Worm (Caenorhabditis elegans): Measurements from ENCODE around the gene Y57A10A.2.
A peak's percentile ranks its signal among the peaks of the same experiment; 100 is the strongest.

Y57A10A.2 gene

DNA sequence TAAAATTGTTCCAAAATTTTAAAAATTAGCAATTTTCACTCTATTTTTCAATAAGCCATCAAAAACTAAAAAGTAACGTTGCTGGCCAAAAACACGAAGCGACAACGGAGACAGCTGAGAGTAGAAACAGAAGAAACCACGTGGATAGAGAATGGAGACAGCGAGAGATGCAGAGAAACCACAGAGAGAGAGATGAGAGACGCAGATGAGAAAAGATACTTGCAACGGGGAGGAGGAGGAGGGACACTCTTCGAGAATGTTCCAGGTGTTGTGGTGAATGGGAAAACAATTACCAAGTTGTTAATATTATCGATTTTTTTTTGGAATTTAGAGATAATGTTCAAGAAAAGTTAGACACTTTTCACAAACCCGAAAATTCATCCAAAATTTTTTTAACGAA is 45.1 kb upstream of the Y57A10A.2 start (continued):
- TF ChIP-seq nhr-11 (tag; optimal IDR thresholded peaks at IDR 0.05): no peak
- TF ChIP-seq unc-42 (tag; optimal IDR thresholded peaks at IDR 0.05): peak; percentile 74
- TF ChIP-seq che-1 (tag; optimal IDR thresholded peaks at IDR 0.05): no peak
- peak; percentile 40 for TF ChIP-seq elt-2 (tag; optimal IDR thresholded peaks at IDR 0.05)
- TF ChIP-seq elt-4 (tag; optimal IDR thresholded peaks at IDR 0.05): no peak
- no peak for TF ChIP-seq ceh-24 (tag; optimal IDR thresholded peaks at IDR 0.05)
- TF ChIP-seq ceh-48 (tag; optimal IDR thresholded peaks at IDR 0.05): peak; percentile 85
- TF ChIP-seq tbx-7 (tag; optimal IDR thresholded peaks at IDR 0.05): peak; percentile 20
- TF ChIP-seq ets-4 (tag; optimal IDR thresholded peaks at IDR 0.05): peak; percentile 69
- TF ChIP-seq K02D7.2 (tag; optimal IDR thresholded peaks at IDR 0.05): no peak
- no peak for TF ChIP-seq hlh-6 (tag; optimal IDR thresholded peaks at IDR 0.05)
- TF ChIP-seq pros-1 (tag; optimal IDR thresholded peaks at IDR 0.05): peak; percentile 65
- peak; percentile 70 for TF ChIP-seq ceh-14 (tag; optimal IDR thresholded peaks at IDR 0.05)
- TF ChIP-seq rnt-1 (tag; optimal IDR thresholded peaks at IDR 0.05): peak; percentile 99
- peak; percentile 77 for TF ChIP-seq ceh-18 (tag; optimal IDR thresholded peaks at IDR 0.05)

DNA sequence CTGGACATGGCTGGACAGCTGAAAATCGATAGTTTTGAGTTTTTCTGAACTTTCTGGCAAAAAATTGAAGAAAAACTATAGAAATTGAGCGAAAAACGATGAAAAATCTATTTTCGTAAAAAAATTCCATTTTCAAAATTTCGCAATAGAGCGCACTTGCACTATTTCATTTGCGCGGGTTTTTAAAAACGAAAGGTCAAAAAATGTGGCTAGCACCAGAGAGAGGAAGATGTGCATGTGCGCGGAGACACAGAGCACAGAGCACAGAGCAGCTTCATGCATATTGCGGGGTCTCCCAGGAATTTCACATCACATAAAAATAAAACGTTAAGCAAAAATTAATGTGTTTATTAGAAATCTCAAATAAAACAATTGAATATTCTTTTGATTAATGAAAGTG is 39.6 kb upstream of the Y57A10A.2 start, which contains the start of gene Y17G7B.18:
TSS of gene Y17G7B.18 (minus strand) at position 18 of the 400 bp plus-strand sequence.
- TF ChIP-seq lin-11 (tag; optimal IDR thresholded peaks at IDR 0.05) (no peak), mec-3 (tag; optimal IDR thresholded peaks at IDR 0.05; ENCODE audit: borderline replicate concordance) (no peak), elt-2 (tag; optimal IDR thresholded peaks at IDR 0.05) (peak; percentile 8), hlh-30 (tag; optimal IDR thresholded peaks at IDR 0.05; ENCODE audit: insufficient read depth) (no peak), ceh-31 (tag; optimal IDR thresholded peaks at IDR 0.05) (peak; percentile 66), pha-4 (tag; optimal IDR thresholded peaks at IDR 0.05) (no peak), hlh-8 (tag; optimal IDR thresholded peaks at IDR 0.05) (no peak), unc-42 (tag; optimal IDR thresholded peaks at IDR 0.05) (peak; percentile 77), K02D7.2 (tag; optimal IDR thresholded peaks at IDR 0.05) (no peak), ceh-18 (tag; optimal IDR thresholded peaks at IDR 0.05) (peak; percentile 2), fax-1 (tag; optimal IDR thresholded peaks at IDR 0.05) (no peak), fkh-6 (tag; optimal IDR thresholded peaks at IDR 0.05) (no peak), ceh-34 (tag; optimal IDR thresholded peaks at IDR 0.05) (no peak), pqm-1 (tag; optimal IDR thresholded peaks at IDR 0.05) (no peak), eyg-1 (tag; optimal IDR thresholded peaks at IDR 0.05) (no peak), lim-6 (tag; optimal IDR thresholded peaks at IDR 0.05) (no peak), nfya-1 (tag; optimal IDR thresholded peaks at IDR 0.05) (peak; percentile 78), ceh-14 (tag; optimal IDR thresholded peaks at IDR 0.05) (no peak), hlh-15 (tag; optimal IDR thresholded peaks at IDR 0.05) (no peak), ahr-1 (tag; optimal IDR thresholded peaks at IDR 0.05) (no peak), unc-86 (tag; optimal IDR thresholded peaks at IDR 0.05) (peak; percentile 22), hlh-6 (tag; optimal IDR thresholded peaks at IDR 0.05) (no peak), ref-2 (tag; optimal IDR thresholded peaks at IDR 0.05) (peak; percentile 34), T23F11.4 (GFP tag; optimal IDR thresholded peaks at IDR 0.05) (no peak), gmeb-2 (tag; optimal IDR thresholded peaks at IDR 0.05) (no peak), nhr-232 (tag; optimal IDR thresholded peaks at IDR 0.05) (no peak), dmd-4 (tag; optimal IDR thresholded peaks at IDR 0.05; ENCODE audit: borderline replicate concordance) (no peak), ttx-3 (tag; optimal IDR thresholded peaks at IDR 0.05) (no peak), pat-9 (tag; optimal IDR thresholded peaks at IDR 0.05) (no peak), tbx-7 (tag; optimal IDR thresholded peaks at IDR 0.05) (no peak), ets-4 (tag; optimal IDR thresholded peaks at IDR 0.05) (no peak), ceh-2 (tag; optimal IDR thresholded peaks at IDR 0.05) (no peak), tbx-2 (tag; optimal IDR thresholded peaks at IDR 0.05) (peak; percentile 36), ceh-30 (tag; optimal IDR thresholded peaks at IDR 0.05) (no peak), odd-2 (tag; optimal IDR thresholded peaks at IDR 0.05) (no peak)
